Worm (Caenorhabditis elegans): ENCODE results near the gene pqn-71.

DNA sequence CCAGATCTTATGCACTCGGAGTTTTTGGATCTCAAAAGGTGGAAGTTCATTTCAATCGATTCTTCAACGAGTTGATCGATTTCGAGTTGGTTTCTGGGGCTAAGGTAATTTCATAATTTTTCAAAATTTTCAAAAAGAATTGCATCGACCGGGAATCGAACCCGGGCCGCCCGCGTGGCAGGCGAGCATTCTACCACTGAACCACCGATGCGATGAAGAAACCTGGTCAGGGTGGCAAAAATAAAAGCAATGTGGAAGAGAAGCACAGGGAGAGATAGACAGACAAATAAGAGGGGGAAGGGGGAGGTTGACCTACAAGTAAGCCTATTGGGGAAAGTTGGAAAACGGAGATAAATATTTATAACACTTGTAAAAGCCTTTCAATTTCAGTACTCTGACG lies 39.6 kb downstream of the pqn-71 start:
- TF ChIP-seq ama-1 (optimal IDR thresholded peaks at IDR 0.05): no peak
- peak; percentile 44 for TF ChIP-seq F13C5.2 (tag; optimal IDR thresholded peaks at IDR 0.05)
- TF ChIP-seq ets-7 (tag; optimal IDR thresholded peaks at IDR 0.05): no peak

Data from whole organism, early embryonic.